Fruit fly (Drosophila melanogaster) whole organism: Measurements from ENCODE around the gene 825-Oak.

Experiments
- psq ChIP-seq: fragments of >200 bp; optimal IDR thresholded peaks from 2 replicates; lab custom pipeline; 2017
- usp ChIP-seq: fragments of >200 bp; optimal IDR thresholded peaks from 2 replicates; lab custom pipeline; 2017; ENCODE audit warnings: missing biosample characterization, missing genetic modification characterization, mixed read lengths

DNA sequence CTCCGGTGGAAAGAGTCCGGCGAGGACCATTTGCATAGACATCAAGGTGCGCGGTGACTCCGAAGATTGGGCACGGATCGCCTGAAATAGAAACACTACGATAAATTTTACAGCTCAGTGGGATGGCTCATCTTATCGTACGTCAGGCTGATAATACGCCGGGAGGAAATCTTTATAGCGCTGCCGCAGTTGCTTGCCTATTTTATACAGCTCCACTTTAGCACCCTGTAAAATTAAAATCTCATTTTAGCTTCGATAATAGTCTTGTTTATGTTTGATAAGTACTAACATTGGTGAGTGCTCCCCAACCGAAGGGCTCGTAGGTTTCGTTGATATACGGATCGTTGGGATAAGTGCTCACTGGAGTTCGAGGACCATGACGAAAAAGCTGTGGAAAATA lies 27.3 kb upstream of the 825-Oak start:
- TF ChIP-seq psq (lab: Kevin White, UChicago) = no peak
- TF ChIP-seq usp (GFP tag; lab: Kevin White, UChicago) = no peak
